Fruit fly (Drosophila melanogaster) whole organism, prepupa: ENCODE measurements around the gene Ance-3.

Experiments
- CG11902 ChIP-seq: fragments of 200-800 bp; sonication (Bioruptor generic); optimal IDR thresholded peaks from 3 replicates; lab custom pipeline; 2016; ENCODE audit warnings: missing biosample characterization, missing genetic modification characterization
- CG6163 ChIP-seq: fragments of 200-800 bp; sonication (Bioruptor generic); IDR thresholded peaks from 3 replicates; pipeline ENCODE4 v1.3.6; 2022; ENCODE audit warnings: missing biosample characterization, missing genetic modification characterization
- CG7368 ChIP-seq: fragments of 200-800 bp; sonication (Bioruptor generic); optimal IDR thresholded peaks from 3 replicates; lab custom pipeline; 2016; ENCODE audit warnings: missing biosample characterization, missing genetic modification characterization
- Eip93F ChIP-seq: fragments of 200-800 bp; sonication (Bioruptor generic); optimal IDR thresholded peaks from 2 replicates; lab custom pipeline; 2016; ENCODE audit warnings: missing biosample characterization, mild to moderate bottlenecking, missing genetic modification characterization
- Hr39 ChIP-seq: fragments of 200-800 bp; sonication (Bioruptor generic); optimal IDR thresholded peaks from 2 replicates; lab custom pipeline; 2016; ENCODE audit warnings: missing biosample characterization, missing genetic modification characterization
- Lpt ChIP-seq: fragments of 200-800 bp; sonication (Bioruptor generic); optimal IDR thresholded peaks from 3 replicates; lab custom pipeline; 2016; ENCODE audit warnings: missing biosample characterization, missing genetic modification characterization
- Sox14 ChIP-seq: fragments of 200-800 bp; sonication (Bioruptor generic); optimal IDR thresholded peaks from 3 replicates; lab custom pipeline; 2016; ENCODE audit warnings: missing biosample characterization, missing genetic modification characterization
- dsx ChIP-seq: fragments of 200-800 bp; optimal IDR thresholded peaks from 3 replicates; lab custom pipeline; 2019; ENCODE audit warnings: missing biosample characterization, mild to moderate bottlenecking, missing genetic modification characterization, moderate library complexity; ENCODE audit not compliant: poor library complexity, severe bottlenecking
- fkh ChIP-seq: fragments of 200-800 bp; sonication (Bioruptor generic); optimal IDR thresholded peaks from 3 replicates; lab custom pipeline; 2017; ENCODE audit warnings: missing biosample characterization, mild to moderate bottlenecking, missing genetic modification characterization, moderate library complexity
- net ChIP-seq: fragments of 200-800 bp; sonication (Bioruptor generic); optimal IDR thresholded peaks from 3 replicates; lab custom pipeline; 2016; ENCODE audit warnings: missing biosample characterization, missing genetic modification characterization

DNA sequence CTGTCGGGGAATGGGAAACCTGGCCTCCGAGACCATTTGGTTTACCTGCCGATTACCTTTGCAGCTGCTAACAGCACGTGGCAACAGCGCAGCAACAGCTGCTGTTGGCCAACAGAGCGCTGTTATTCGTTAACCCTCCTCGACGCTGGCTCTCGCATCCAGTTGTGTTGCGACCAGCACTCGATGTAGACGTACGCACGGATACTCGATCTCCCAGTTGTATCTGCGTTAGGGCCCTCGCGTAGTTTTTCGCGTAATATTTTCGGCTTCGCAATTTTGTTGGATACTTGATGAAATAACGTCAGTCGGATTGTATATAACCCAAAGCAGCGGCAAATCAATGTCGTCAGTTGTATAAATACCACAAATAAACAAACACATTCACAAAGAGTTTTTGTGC is 35.7 kb upstream of the Ance-3 start:
- TF ChIP-seq net (GFP tag; lab: Kevin White, UChicago): peak; percentile 7
- TF ChIP-seq Lpt: no peak
- TF ChIP-seq dsx (GFP tag; lab: Kevin White, UChicago): peak; percentile 39
- peak; percentile 41; the same call in 2 of the 3 replicates for TF ChIP-seq CG6163 (GFP tag; lab: Robert Waterston, UW)
- peak; percentile 18 for TF ChIP-seq CG7368 (GFP tag; lab: Kevin White, UChicago)
- TF ChIP-seq CG11902 (GFP tag; lab: Kevin White, UChicago): no peak
- no peak for TF ChIP-seq Sox14 (GFP tag; lab: Kevin White, UChicago)
- no peak for TF ChIP-seq Eip93F
- TF ChIP-seq fkh (GFP tag; lab: Kevin White, UChicago): peak; percentile 48
- TF ChIP-seq Hr39 (GFP tag; lab: Kevin White, UChicago): no peak
